Fruit fly (Drosophila melanogaster) whole organism, embryonic: ENCODE results near the gene CG46463.
A peak's percentile ranks its signal among the peaks of the same experiment; 100 is the strongest.

ENCODE experiments used
- Abd-B ChIP-seq: fragments of 200-800 bp; sonication (Bioruptor generic); optimal IDR thresholded peaks from 2 replicates; lab custom pipeline; 2018; ENCODE audit warnings: missing biosample characterization, mild to moderate bottlenecking, missing genetic modification characterization, moderate library complexity
- Adf1 ChIP-seq: fragments of 200-800 bp; sonication (Bioruptor generic); IDR thresholded peaks from 2 replicates; pipeline ENCODE4 v1.3.6; 2022; ENCODE audit warnings: missing biosample characterization, missing genetic modification characterization
- Awh ChIP-seq: fragments of 200-800 bp; sonication (Bioruptor generic); IDR thresholded peaks from 2 replicates; pipeline ENCODE4, ENCODE4 v1.3.6; 2022; ENCODE audit warnings: missing biosample characterization, missing genetic modification characterization
- B-H2 ChIP-seq: fragments of 200-800 bp; sonication (Bioruptor generic); optimal IDR thresholded peaks from 2 replicates; lab custom pipeline; 2018; ENCODE audit warnings: missing biosample characterization, mild to moderate bottlenecking, missing genetic modification characterization
- CG10543 ChIP-seq: fragments of 200-800 bp; sonication (Bioruptor generic); optimal IDR thresholded peaks from 3 replicates; lab custom pipeline; 2017; ENCODE audit warnings: missing biosample characterization, mild to moderate bottlenecking, missing genetic modification characterization, moderate library complexity
- CG10959 ChIP-seq: fragments of 200-800 bp; sonication (Bioruptor generic); IDR thresholded peaks from 2 replicates; pipeline ENCODE4 v1.3.6; 2022; ENCODE audit warnings: missing biosample characterization, missing genetic modification characterization
- CG11085 ChIP-seq: fragments of 200-800 bp; sonication (Bioruptor generic); IDR thresholded peaks from 2 replicates; pipeline ENCODE4 v1.3.6; 2022; ENCODE audit warnings: missing biosample characterization, missing genetic modification characterization
- CG12219 ChIP-seq: fragments of 200-800 bp; sonication (Bioruptor generic); optimal IDR thresholded peaks from 3 replicates; lab custom pipeline; 2018; ENCODE audit warnings: missing biosample characterization, mild to moderate bottlenecking, missing genetic modification characterization
- CG13123 ChIP-seq: fragments of 200-800 bp; sonication (Bioruptor generic); optimal IDR thresholded peaks from 2 replicates; lab custom pipeline; 2016; ENCODE audit warnings: missing biosample characterization, missing genetic modification characterization
- CG13894 ChIP-seq: fragments of 200-800 bp; sonication (Bioruptor generic); optimal IDR thresholded peaks from 3 replicates; lab custom pipeline; 2018; ENCODE audit warnings: missing biosample characterization, mild to moderate bottlenecking, missing genetic modification characterization, moderate library complexity
- CG1647 ChIP-seq: fragments of 200-800 bp; sonication (Bioruptor generic); optimal IDR thresholded peaks from 3 replicates; lab custom pipeline; 2016; ENCODE audit warnings: missing biosample characterization, missing genetic modification characterization
- CG1832 ChIP-seq: fragments of 200-800 bp; sonication (Bioruptor generic); optimal IDR thresholded peaks from 2 replicates; lab custom pipeline; 2017; ENCODE audit warnings: missing biosample characterization, mild to moderate bottlenecking, missing genetic modification characterization, inconsistent platforms
- CG32767 ChIP-seq: fragments of 200-800 bp; sonication (Bioruptor generic); IDR thresholded peaks from 2 replicates; pipeline ENCODE4 v1.3.6; 2022; ENCODE audit warnings: missing biosample characterization, missing genetic modification characterization
- CG33557 ChIP-seq: fragments of 200-800 bp; sonication (Bioruptor generic); optimal IDR thresholded peaks from 2 replicates; lab custom pipeline; 2019; ENCODE audit warnings: missing biosample characterization, mild to moderate bottlenecking, missing genetic modification characterization, moderate library complexity
- CG4707 ChIP-seq: fragments of 200-800 bp; sonication (Bioruptor generic); optimal IDR thresholded peaks from 2 replicates; lab custom pipeline; 2018; ENCODE audit warnings: missing biosample characterization, mild to moderate bottlenecking, missing genetic modification characterization, moderate library complexity
- CG6791 ChIP-seq: fragments of 200-800 bp; sonication (Bioruptor generic); IDR thresholded peaks from 3 replicates; pipeline ENCODE4 v1.3.6; 2022; ENCODE audit warnings: missing biosample characterization, missing genetic modification characterization; ENCODE audit not compliant: partially characterized antibody
- CG7556 ChIP-seq: fragments of 200-800 bp; sonication (Bioruptor generic); optimal IDR thresholded peaks from 2 replicates; lab custom pipeline; 2017; ENCODE audit warnings: missing biosample characterization, mild to moderate bottlenecking, missing genetic modification characterization
- CG7745 ChIP-seq: fragments of 200-800 bp; sonication (Bioruptor generic); optimal IDR thresholded peaks from 2 replicates; lab custom pipeline; 2018; ENCODE audit warnings: missing biosample characterization, mild to moderate bottlenecking, missing genetic modification characterization, moderate library complexity
- CG8290 ChIP-seq, 3 experiments: fragments of 200-800 bp; sonication (Bioruptor generic); optimal IDR thresholded peaks; 2 replicates each; lab custom pipeline; 2016 to 2019; ENCODE audit warnings: missing biosample characterization in 3 of 3, missing genetic modification characterization in 3 of 3, mild to moderate bottlenecking in 2 of 3, moderate library complexity in 1 of 3
- CG9817 ChIP-seq: fragments of 200-800 bp; sonication (Bioruptor generic); optimal IDR thresholded peaks from 2 replicates; lab custom pipeline; 2018; ENCODE audit warnings: missing biosample characterization, mild to moderate bottlenecking, missing genetic modification characterization, moderate library complexity
- CG9932 ChIP-seq: fragments of 200-800 bp; sonication (Bioruptor generic); IDR thresholded peaks from 2 replicates; pipeline ENCODE4 v1.3.6; 2022; ENCODE audit warnings: missing biosample characterization, missing genetic modification characterization
- Camta ChIP-seq: fragments of 200-800 bp; sonication (Bioruptor generic); optimal IDR thresholded peaks from 2 replicates; lab custom pipeline; 2016; ENCODE audit warnings: missing biosample characterization, missing genetic modification characterization
- D19B ChIP-seq: fragments of 200-800 bp; sonication (Bioruptor generic); optimal IDR thresholded peaks from 2 replicates; lab custom pipeline; 2017; ENCODE audit warnings: missing biosample characterization, mild to moderate bottlenecking, missing genetic modification characterization
- Doc3 ChIP-seq: fragments of 200-800 bp; sonication (Bioruptor generic); IDR thresholded peaks from 3 replicates; pipeline ENCODE4 v1.3.6; 2022; ENCODE audit warnings: missing biosample characterization, missing genetic modification characterization; ENCODE audit not compliant: partially characterized antibody
- Dp ChIP-seq: fragments of 200-800 bp; sonication (Bioruptor generic); optimal IDR thresholded peaks from 2 replicates; lab custom pipeline; 2018; ENCODE audit warnings: missing biosample characterization, mild to moderate bottlenecking, missing genetic modification characterization, moderate library complexity
- HLH54F ChIP-seq: fragments of 200-800 bp; sonication (Bioruptor generic); optimal IDR thresholded peaks from 3 replicates; lab custom pipeline; 2016; ENCODE audit warnings: missing biosample characterization, missing genetic modification characterization
- Max ChIP-seq: fragments of 200-800 bp; sonication (Bioruptor generic); optimal IDR thresholded peaks from 2 replicates; lab custom pipeline; 2016; ENCODE audit warnings: missing biosample characterization, mild to moderate bottlenecking, missing genetic modification characterization
- NC2β ChIP-seq: fragments of 200-800 bp; sonication (Bioruptor generic); optimal IDR thresholded peaks from 2 replicates; lab custom pipeline; 2016; ENCODE audit warnings: missing biosample characterization, missing genetic modification characterization
- Nf-YB ChIP-seq: fragments of 200-800 bp; sonication (Bioruptor generic); optimal IDR thresholded peaks from 3 replicates; lab custom pipeline; 2019; ENCODE audit warnings: missing biosample characterization, mild to moderate bottlenecking, missing genetic modification characterization, moderate library complexity
- Nf-YC ChIP-seq: fragments of 200-800 bp; optimal IDR thresholded peaks from 3 replicates; lab custom pipeline; 2019; ENCODE audit warnings: missing biosample characterization, mild to moderate bottlenecking, missing genetic modification characterization, moderate library complexity
- Rx ChIP-seq: fragments of 200-800 bp; sonication (Bioruptor generic); IDR thresholded peaks from 2 replicates; pipeline ENCODE4 v1.3.6; 2022; ENCODE audit warnings: missing biosample characterization, missing genetic modification characterization
- Sox102F ChIP-seq: fragments of 200-800 bp; sonication (Bioruptor generic); optimal IDR thresholded peaks from 2 replicates; lab custom pipeline; 2018; ENCODE audit warnings: missing biosample characterization, mild to moderate bottlenecking, missing genetic modification characterization, moderate library complexity
- Sry-β ChIP-seq: fragments of 200-800 bp; sonication (Bioruptor generic); optimal IDR thresholded peaks from 2 replicates; lab custom pipeline; 2018; ENCODE audit warnings: missing biosample characterization, mild to moderate bottlenecking, missing genetic modification characterization, moderate library complexity
- btn ChIP-seq: fragments of 200-800 bp; sonication (Bioruptor generic); optimal IDR thresholded peaks from 2 replicates; lab custom pipeline; 2016; ENCODE audit warnings: missing biosample characterization, missing genetic modification characterization
- crp ChIP-seq, 2 experiments: fragments of 200-800 bp; sonication (Bioruptor generic); optimal IDR thresholded peaks; 2 replicates in 1 of 2; 3 replicates in 1 of 2; lab custom pipeline; 2017; ENCODE audit warnings: missing biosample characterization in 2 of 2, missing genetic modification characterization in 2 of 2, mild to moderate bottlenecking in 1 of 2, moderate library complexity in 1 of 2
- dan ChIP-seq: fragments of 200-800 bp; sonication (Bioruptor generic); IDR thresholded peaks from 2 replicates; pipeline ENCODE4 v1.3.6; 2022; ENCODE audit warnings: missing biosample characterization, missing genetic modification characterization
- dimm ChIP-seq: fragments of 200-800 bp; sonication (Bioruptor generic); IDR thresholded peaks from 2 replicates; pipeline ENCODE4 v1.3.6; 2022; ENCODE audit warnings: missing biosample characterization, missing genetic modification characterization
- fd64A ChIP-seq: fragments of 200-800 bp; sonication (Bioruptor generic); optimal IDR thresholded peaks from 3 replicates; lab custom pipeline; 2018; ENCODE audit warnings: missing biosample characterization, mild to moderate bottlenecking, missing genetic modification characterization
- ind ChIP-seq: fragments of 200-800 bp; sonication (Bioruptor generic); optimal IDR thresholded peaks from 3 replicates; lab custom pipeline; 2016; ENCODE audit warnings: missing biosample characterization, missing genetic modification characterization
- insv ChIP-seq, 2 experiments: fragments of 200-800 bp; sonication (Bioruptor generic); optimal IDR thresholded peaks; 3 replicates each; lab custom pipeline; 2016 to 2018; ENCODE audit warnings: missing biosample characterization in 2 of 2, missing genetic modification characterization in 2 of 2
- jing ChIP-seq: fragments of 200-800 bp; sonication (Bioruptor generic); optimal IDR thresholded peaks from 2 replicates; lab custom pipeline; 2018; ENCODE audit warnings: missing biosample characterization, mild to moderate bottlenecking, missing genetic modification characterization
- kah ChIP-seq: fragments of 200-800 bp; sonication (Bioruptor generic); optimal IDR thresholded peaks from 2 replicates; lab custom pipeline; 2018; ENCODE audit warnings: missing biosample characterization, mild to moderate bottlenecking, missing genetic modification characterization
- luna ChIP-seq: fragments of 200-800 bp; sonication (Bioruptor generic); optimal IDR thresholded peaks from 2 replicates; lab custom pipeline; 2016; ENCODE audit warnings: missing biosample characterization, missing genetic modification characterization
- odd ChIP-seq: fragments of 200-800 bp; sonication (Bioruptor generic); optimal IDR thresholded peaks from 2 replicates; lab custom pipeline; 2017; ENCODE audit warnings: missing biosample characterization, mild to moderate bottlenecking, missing genetic modification characterization
- rib ChIP-seq: fragments of 200-800 bp; sonication (Bioruptor generic); IDR thresholded peaks from 2 replicates; pipeline ENCODE4 v1.3.6; 2022; ENCODE audit warnings: missing biosample characterization, missing genetic modification characterization
- sna ChIP-seq: fragments of 200-800 bp; sonication (Bioruptor generic); IDR thresholded peaks from 2 replicates; pipeline ENCODE4 v1.3.6; 2022; ENCODE audit warnings: missing biosample characterization, missing genetic modification characterization; ENCODE audit not compliant: partially characterized antibody
- tio ChIP-seq: fragments of 200-800 bp; sonication (Bioruptor generic); optimal IDR thresholded peaks from 2 replicates; lab custom pipeline; 2017; ENCODE audit warnings: missing biosample characterization, missing genetic modification characterization, inconsistent platforms
- trh ChIP-seq: fragments of 200-800 bp; sonication (Bioruptor generic); optimal IDR thresholded peaks from 2 replicates; lab custom pipeline; 2016; ENCODE audit warnings: missing biosample characterization, missing genetic modification characterization
- wdn ChIP-seq: fragments of 200-800 bp; sonication (Bioruptor generic); IDR thresholded peaks from 2 replicates; pipeline ENCODE4 v1.3.6; 2022; ENCODE audit warnings: missing biosample characterization, missing genetic modification characterization
- z ChIP-seq: fragments of 200-800 bp; sonication (Bioruptor generic); IDR thresholded peaks from 3 replicates; pipeline ENCODE4 v1.3.6; 2022; ENCODE audit warnings: missing biosample characterization, missing genetic modification characterization
- zen ChIP-seq: fragments of 200-800 bp; sonication (Bioruptor generic); optimal IDR thresholded peaks from 3 replicates; lab custom pipeline; 2018; ENCODE audit warnings: missing biosample characterization, mild to moderate bottlenecking, missing genetic modification characterization, moderate library complexity

CG46463 gene

DNA sequence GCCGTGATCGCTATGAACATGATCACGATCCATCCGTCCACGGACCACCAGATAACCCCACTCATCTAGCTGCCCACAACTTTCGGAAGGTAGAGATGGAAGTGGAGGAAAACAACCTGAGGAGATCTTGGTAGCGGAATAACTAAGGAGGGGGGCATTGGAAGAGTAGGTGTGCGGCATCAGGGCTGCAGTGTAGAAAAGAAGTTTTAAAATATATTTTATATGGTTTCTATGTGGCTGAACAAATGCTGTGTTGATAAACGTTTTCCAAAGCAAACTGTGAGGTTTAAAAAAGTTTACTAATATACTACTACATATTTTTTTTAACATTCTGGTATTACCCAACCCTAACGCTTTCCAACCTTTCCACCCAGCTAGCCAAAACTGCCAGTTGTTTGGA, 26.2 kb upstream of the CG46463 start (continued):
- TF ChIP-seq jing (GFP tag; lab: Kevin White, UChicago) (no peak), CG32767 (0 out of 2 replicates have a peak, but pooled peaks have one; percentile 20), CG7556 (peak; percentile 16), CG7745 (no peak), Rx (GFP tag; lab: Robert Waterston, UW) (no peak), Nf-YC (tag; lab: Kevin White, UChicago) (no peak), Dp (no peak), Abd-B (GFP tag; lab: Kevin White, UChicago) (no peak), B-H2 (no peak), CG6791 (no peak), crp (GFP tag; optimal IDR thresholded peaks at IDR 0.05; lab: Kevin White, UChicago) (no peak), CG10959 (GFP tag; lab: Robert Waterston, UW) (no peak), CG33557 (no peak), D19B (no peak), CG8290 (GFP tag; optimal IDR thresholded peaks at IDR 0.05; lab: Kevin White, UChicago) (no peak), CG8290 (tag; optimal IDR thresholded peaks at IDR 0.05; lab: Kevin White, UChicago) (no peak), Sox102F (GFP tag; lab: Kevin White, UChicago) (peak; percentile 55), CG1647 (GFP tag; lab: Kevin White, UChicago) (no peak), Nf-YB (no peak), CG4707 (GFP tag; lab: Kevin White, UChicago) (no peak), wdn (no peak), Awh (GFP tag; lab: Robert Waterston, UW) (no peak), dan (GFP tag; lab: Robert Waterston, UW) (no peak), CG9817 (no peak), rib (GFP tag; lab: Robert Waterston, UW) (no peak), CG13123 (no peak), NC2β (GFP tag; lab: Kevin White, UChicago) (no peak), CG1832 (no peak), Max (no peak), fd64A (no peak), CG10543 (GFP tag; lab: Kevin White, UChicago) (no peak), CG11085 (GFP tag; lab: Robert Waterston, UW) (no peak), ind (GFP tag; lab: Kevin White, UChicago) (no peak), Camta (GFP tag; lab: Kevin White, UChicago) (no peak), Adf1 (no peak), CG13894 (no peak), odd (GFP tag; lab: Kevin White, UChicago) (no peak), trh (no peak), Sry-β (no peak), btn (GFP tag; lab: Kevin White, UChicago) (no peak), Doc3 (GFP tag; lab: Robert Waterston, UW) (no peak), kah (GFP tag; lab: Kevin White, UChicago) (no peak), insv (GFP tag; optimal IDR thresholded peaks at IDR 0.05; lab: Kevin White, UChicago) (no peak), CG9932 (GFP tag; lab: Robert Waterston, UW) (no peak), sna (GFP tag; lab: Robert Waterston, UW) (no peak), dimm (GFP tag; lab: Robert Waterston, UW) (no peak), CG12219 (peak; percentile 10), luna (GFP tag; lab: Kevin White, UChicago) (no peak), HLH54F (GFP tag; lab: Kevin White, UChicago) (no peak), zen (tag; lab: Kevin White, UChicago) (no peak), z (GFP tag; lab: Robert Waterston, UW) (no peak), tio (no peak)
